Worm (Caenorhabditis elegans) whole organism, L1 larva: ENCODE results near the gene pot-1.
A peak's percentile ranks its signal among the peaks of the same experiment; 100 is the strongest.

Source experiments
- C04F5.9 ChIP-seq: sonication (generic microtip); optimal IDR thresholded peaks from 2 replicates; lab custom pipeline; 2016; ENCODE audit warnings: missing genetic modification characterization, missing compliant biosample characterization
- F16B12.6 ChIP-seq: fragments of 150-350 bp; optimal IDR thresholded peaks from 2 replicates; lab custom pipeline; 2014; ENCODE audit warnings: missing biosample characterization, missing genetic modification characterization
- aha-1 ChIP-seq: fragments of 150-350 bp; optimal IDR thresholded peaks from 2 replicates; lab custom pipeline; 2014; ENCODE audit warnings: missing biosample characterization, missing genetic modification characterization
- aly-2 ChIP-seq: fragments of 150-350 bp; optimal IDR thresholded peaks from 2 replicates; lab custom pipeline; 2014; ENCODE audit warnings: missing biosample characterization, missing genetic modification characterization
- ceh-82 ChIP-seq, 3 experiments: fragments of 150-350 bp in 1 of 3; sonication (generic microtip) in 2 of 3; optimal IDR thresholded peaks; 2 replicates each; lab custom pipeline; 2014 to 2017; ENCODE audit warnings: missing biosample characterization in 3 of 3, missing genetic modification characterization in 3 of 3
- dpl-1 ChIP-seq, 3 experiments: fragments of 150-350 bp in 2 of 3; sonication (generic microtip) in 1 of 3; optimal IDR thresholded peaks; 2 replicates each; lab custom pipeline; 2014 to 2017; ENCODE audit warnings: missing biosample characterization in 3 of 3, missing genetic modification characterization in 3 of 3, missing genetic modification reagents in 3 of 3
- efl-1 ChIP-seq, 4 experiments: fragments of 150-350 bp; optimal IDR thresholded peaks in 3 of 4; peaks in 1 of 4; 1 replicate in 1 of 4; 2 replicates in 3 of 4; lab custom pipeline; 2014; ENCODE audit warnings: missing biosample characterization in 2 of 4, missing genetic modification characterization in 2 of 4, missing genetic modification reagents in 2 of 4
- efl-3 ChIP-seq: fragments of 200-800 bp; sonication (Bioruptor generic); optimal IDR thresholded peaks from 2 replicates; lab custom pipeline; 2018; ENCODE audit warnings: mild to moderate bottlenecking, missing genetic modification characterization, missing compliant biosample characterization
- egl-13 ChIP-seq: sonication (generic microtip); optimal IDR thresholded peaks from 2 replicates; lab custom pipeline; 2016; ENCODE audit warnings: missing genotype, missing genetic modification reagents, missing genetic modification characterization, missing compliant biosample characterization
- egl-27 ChIP-seq, 2 experiments: fragments of 150-350 bp in 1 of 2; sonication (generic microtip); optimal IDR thresholded peaks; 3 replicates each; lab custom pipeline; 2017 to 2018; ENCODE audit warnings: missing biosample characterization in 2 of 2, missing genetic modification characterization in 2 of 2, missing genetic modification reagents in 2 of 2
- fkh-4 ChIP-seq: sonication (generic microtip); optimal IDR thresholded peaks from 2 replicates; lab custom pipeline; 2016; ENCODE audit warnings: missing compliant biosample characterization, missing genetic modification characterization, borderline replicate concordance
- fkh-8 ChIP-seq: sonication (generic microtip); optimal IDR thresholded peaks from 2 replicates; lab custom pipeline; 2016; ENCODE audit warnings: mild to moderate bottlenecking, missing genetic modification characterization, missing compliant biosample characterization
- fos-1 ChIP-seq: fragments of 150-350 bp; optimal IDR thresholded peaks from 2 replicates; lab custom pipeline; 2014; ENCODE audit warnings: missing biosample characterization, missing genetic modification characterization
- grh-1 ChIP-seq: fragments of 200-800 bp; sonication (Bioruptor generic); IDR thresholded peaks from 2 replicates; pipeline ENCODE4 v1.3.6; 2022; ENCODE audit warnings: missing genetic modification reagents, missing genetic modification characterization, missing compliant biosample characterization
- irx-1 ChIP-seq: sonication (generic microtip); optimal IDR thresholded peaks from 2 replicates; lab custom pipeline; 2016; ENCODE audit warnings: missing genetic modification characterization, missing compliant biosample characterization
- lin-13 ChIP-seq: fragments of 150-350 bp; optimal IDR thresholded peaks from 2 replicates; lab custom pipeline; 2014; ENCODE audit warnings: missing biosample characterization, missing genetic modification reagents, missing genetic modification characterization
- lin-35 ChIP-seq, 2 experiments: fragments of 150-350 bp; optimal IDR thresholded peaks; 2 replicates each; lab custom pipeline; 2014; ENCODE audit warnings: missing biosample characterization in 2 of 2, missing genetic modification characterization in 2 of 2, missing genetic modification reagents in 2 of 2
- lin-39 ChIP-seq: fragments of 150-350 bp; optimal IDR thresholded peaks from 2 replicates; lab custom pipeline; 2014; ENCODE audit warnings: missing biosample characterization, missing genetic modification reagents, missing genetic modification characterization
- lsy-2 ChIP-seq, 2 experiments: fragments of 150-350 bp; optimal IDR thresholded peaks; 2 replicates each; lab custom pipeline; 2014; ENCODE audit warnings: missing biosample characterization in 2 of 2, missing genetic modification characterization in 2 of 2
- mab-9 ChIP-seq: fragments of 200-800 bp; sonication (Bioruptor generic); IDR thresholded peaks from 2 replicates; pipeline ENCODE4 v1.3.6; 2022; ENCODE audit warnings: missing genetic modification reagents, missing genetic modification characterization, missing compliant biosample characterization
- mdl-1 ChIP-seq, 2 experiments: fragments of 150-350 bp; optimal IDR thresholded peaks; 2 replicates each; lab custom pipeline; 2014 to 2017; ENCODE audit warnings: missing biosample characterization in 2 of 2, missing genetic modification characterization in 2 of 2, inconsistent platforms in 1 of 2
- mef-2 ChIP-seq: fragments of 150-350 bp; optimal IDR thresholded peaks from 2 replicates; lab custom pipeline; 2014; ENCODE audit warnings: missing biosample characterization, missing genetic modification characterization
- mep-1 ChIP-seq: fragments of 150-350 bp; optimal IDR thresholded peaks from 2 replicates; lab custom pipeline; 2014; ENCODE audit warnings: missing biosample characterization, missing genetic modification characterization
- nhr-11 ChIP-seq: fragments of 150-350 bp; optimal IDR thresholded peaks from 2 replicates; lab custom pipeline; 2014; ENCODE audit warnings: missing biosample characterization, missing genetic modification characterization
- nhr-20 ChIP-seq: sonication (generic microtip); optimal IDR thresholded peaks from 2 replicates; lab custom pipeline; 2016; ENCODE audit warnings: mild to moderate bottlenecking, missing genetic modification characterization, missing compliant biosample characterization
- nhr-237 ChIP-seq: fragments of 150-350 bp; optimal IDR thresholded peaks from 2 replicates; lab custom pipeline; 2014; ENCODE audit warnings: missing biosample characterization, missing genetic modification characterization
- nhr-47 ChIP-seq: sonication (generic microtip); optimal IDR thresholded peaks from 2 replicates; lab custom pipeline; 2016; ENCODE audit warnings: mild to moderate bottlenecking, missing genetic modification characterization, moderate library complexity, missing compliant biosample characterization
- nhr-77 ChIP-seq: fragments of 150-350 bp; optimal IDR thresholded peaks from 2 replicates; lab custom pipeline; 2014; ENCODE audit warnings: missing biosample characterization, missing genetic modification characterization
- nhr-84 ChIP-seq: sonication (generic microtip); optimal IDR thresholded peaks from 2 replicates; lab custom pipeline; 2017; ENCODE audit warnings: missing biosample characterization, missing genetic modification characterization
- nhr-90 ChIP-seq: sonication (generic microtip); optimal IDR thresholded peaks from 2 replicates; lab custom pipeline; 2016; ENCODE audit warnings: mild to moderate bottlenecking, missing genetic modification characterization, missing compliant biosample characterization; ENCODE audit not compliant: poor library complexity
- pax-3 ChIP-seq: fragments of 200-800 bp; sonication (Bioruptor generic); optimal IDR thresholded peaks from 2 replicates; lab custom pipeline; 2018; ENCODE audit warnings: mild to moderate bottlenecking, missing genetic modification characterization, moderate library complexity, missing compliant biosample characterization
- pqm-1 ChIP-seq: sonication (generic microtip); optimal IDR thresholded peaks from 3 replicates; lab custom pipeline; 2017; ENCODE audit warnings: missing biosample characterization, missing genetic modification characterization
- skn-1 ChIP-seq: fragments of 150-350 bp; optimal IDR thresholded peaks from 2 replicates; lab custom pipeline; 2014; ENCODE audit warnings: missing biosample characterization, missing genetic modification characterization
- snpc-4 ChIP-seq: fragments of 150-350 bp; optimal IDR thresholded peaks from 2 replicates; lab custom pipeline; 2014; ENCODE audit warnings: missing biosample characterization, missing genetic modification characterization
- snu-23 ChIP-seq: sonication (generic microtip); optimal IDR thresholded peaks from 2 replicates; lab custom pipeline; 2016; ENCODE audit warnings: missing genetic modification characterization, missing compliant biosample characterization
- sox-4 ChIP-seq: sonication (generic microtip); optimal IDR thresholded peaks from 2 replicates; lab custom pipeline; 2016; ENCODE audit warnings: missing genetic modification characterization, missing compliant biosample characterization
- sptf-1 ChIP-seq: fragments of 150-350 bp; optimal IDR thresholded peaks from 2 replicates; lab custom pipeline; 2014; ENCODE audit warnings: missing biosample characterization, missing genetic modification characterization
- sup-37 ChIP-seq: fragments of 200-800 bp; sonication (Bioruptor generic); optimal IDR thresholded peaks from 2 replicates; lab custom pipeline; 2018; ENCODE audit warnings: mild to moderate bottlenecking, missing genetic modification characterization, missing compliant biosample characterization
- swsn-7 ChIP-seq: sonication (generic microtip); optimal IDR thresholded peaks from 2 replicates; lab custom pipeline; 2016; ENCODE audit warnings: missing genetic modification characterization, missing compliant biosample characterization
- tbx-2 ChIP-seq: sonication (generic microtip); optimal IDR thresholded peaks from 2 replicates; lab custom pipeline; 2016; ENCODE audit warnings: missing genetic modification characterization, missing compliant biosample characterization
- unc-130 ChIP-seq: fragments of 150-350 bp; optimal IDR thresholded peaks from 2 replicates; lab custom pipeline; 2017; ENCODE audit warnings: missing biosample characterization, missing genetic modification characterization, inconsistent platforms
- unc-30 ChIP-seq: sonication (generic microtip); optimal IDR thresholded peaks from 2 replicates; lab custom pipeline; 2017; ENCODE audit warnings: missing biosample characterization, missing genetic modification characterization
- unc-62 ChIP-seq: fragments of 150-350 bp; optimal IDR thresholded peaks from 2 replicates; lab custom pipeline; 2014; ENCODE audit warnings: missing biosample characterization, missing genetic modification reagents, missing genetic modification characterization
- unc-86 ChIP-seq: sonication (generic microtip); optimal IDR thresholded peaks from 2 replicates; lab custom pipeline; 2016; ENCODE audit warnings: missing genetic modification characterization, missing compliant biosample characterization
- zag-1 ChIP-seq: fragments of 150-350 bp; optimal IDR thresholded peaks from 2 replicates; lab custom pipeline; 2014; ENCODE audit warnings: missing biosample characterization, missing genetic modification characterization
- zip-4 ChIP-seq: fragments of 200-800 bp; sonication (Bioruptor generic); optimal IDR thresholded peaks from 2 replicates; lab custom pipeline; 2018; ENCODE audit warnings: mild to moderate bottlenecking, missing genetic modification characterization, moderate library complexity, missing compliant biosample characterization
- ztf-4 ChIP-seq: fragments of 150-350 bp; optimal IDR thresholded peaks from 2 replicates; lab custom pipeline; 2014; ENCODE audit warnings: missing biosample characterization, missing genetic modification characterization

The pot-1 gene

ce11 chrIII:7161055-7161454, 27.6 kb upstream of the pot-1 start, which contains the start of gene rnp-7:
Gene rnp-7 (minus strand): TSS chrIII:7161155.
- TF ChIP-seq efl-1 (optimal IDR thresholded peaks at IDR 0.05; lab: Kevin White, UChicago), result no peak
- TF ChIP-seq efl-1 (GFP tag; optimal IDR thresholded peaks at IDR 0.05 in 1 of 2; lab: Kevin White, UChicago), result peak in 1 of 2 experiments; percentile 59
- TF ChIP-seq pqm-1 (tag; lab: Kevin White, UChicago), result no peak

DNA sequence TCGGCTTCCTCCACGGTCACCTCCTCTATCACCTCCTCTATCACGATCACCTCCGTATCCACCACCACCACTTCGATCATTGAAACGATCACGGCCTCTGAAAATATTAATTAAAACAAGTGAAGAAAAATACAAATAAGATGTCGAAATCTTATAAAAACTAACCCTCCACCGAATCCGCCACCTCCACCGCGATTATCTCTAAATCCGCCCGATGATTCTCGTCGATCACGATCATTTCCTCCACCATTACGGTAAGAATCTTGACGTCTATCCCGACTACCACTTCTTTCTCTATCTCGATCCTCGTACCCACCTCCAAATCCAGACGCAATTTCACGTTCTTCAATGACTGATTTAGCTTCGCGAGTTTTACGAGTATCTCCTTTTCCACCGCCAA, 25.8 kb upstream of the pot-1 start:
- no peak for TF ChIP-seq snpc-4
- no peak for TF ChIP-seq sox-4 (tag; lab: Kevin White, UChicago)
- no peak for TF ChIP-seq nhr-90 (tag; lab: Kevin White, UChicago)
- TF ChIP-seq mab-9 (GFP tag; lab: Robert Waterston, UW), result no peak
- TF ChIP-seq nhr-47 (tag; lab: Kevin White, UChicago), result no peak

- TF ChIP-seq efl-1 (optimal IDR thresholded peaks at IDR 0.05; lab: Kevin White, UChicago), result no peak
- no peak for TF ChIP-seq efl-1 (GFP tag; optimal IDR thresholded peaks at IDR 0.05 in 1 of 2; lab: Kevin White, UChicago)
- TF ChIP-seq lsy-2 (tag; optimal IDR thresholded peaks at IDR 0.05; lab: Kevin White, UChicago), result no peak
- no peak for TF ChIP-seq dpl-1 (GFP tag; optimal IDR thresholded peaks at IDR 0.05; lab: Kevin White, UChicago)
- no peak for TF ChIP-seq swsn-7
- no peak for TF ChIP-seq C04F5.9 (tag; lab: Kevin White, UChicago)
- TF ChIP-seq fos-1 (tag; lab: Kevin White, UChicago), result no peak
- no peak for TF ChIP-seq snu-23 (GFP tag; lab: Kevin White, UChicago)
- TF ChIP-seq nhr-20, result no peak
- no peak for TF ChIP-seq grh-1 (GFP tag; lab: Robert Waterston, UW)
- no peak for TF ChIP-seq mep-1
- TF ChIP-seq lin-35 (GFP tag; optimal IDR thresholded peaks at IDR 0.05; lab: Kevin White, UChicago), result no peak
- TF ChIP-seq zip-4 (GFP tag; lab: Kevin White, UChicago), result no peak
- TF ChIP-seq lin-39 (tag; lab: Kevin White, UChicago), result no peak
- TF ChIP-seq egl-27 (tag; optimal IDR thresholded peaks at IDR 0.05; lab: Kevin White, UChicago), result no peak
- no peak for TF ChIP-seq efl-3 (GFP tag; lab: Kevin White, UChicago)
- no peak for TF ChIP-seq nhr-237 (tag; lab: Kevin White, UChicago)
- TF ChIP-seq nhr-84, result no peak
- no peak for TF ChIP-seq lin-13 (GFP tag; lab: Kevin White, UChicago)
- TF ChIP-seq, all 84 proteins: peak for 0
Measured at ce11 chrIII:7158709-7159108, 25.2 kb upstream of the pot-1 start, which contains the start of gene nuo-4. Gene nuo-4 (minus strand): TSS chrIII:7158809.

- TF ChIP-seq nhr-77 (tag; lab: Kevin White, UChicago), result peak; percentile 86
- no peak for TF ChIP-seq F16B12.6 (tag; lab: Kevin White, UChicago)
- peak; percentile 79 to 92 (median 89) for TF ChIP-seq ceh-82 (tag; optimal IDR thresholded peaks at IDR 0.05; lab: Kevin White, UChicago)
- peak; percentile 82 for TF ChIP-seq pax-3 (tag; lab: Kevin White, UChicago)
- TF ChIP-seq sup-37 (GFP tag; lab: Kevin White, UChicago), result peak; percentile 41
- peak; percentile 92 for TF ChIP-seq nhr-11 (tag; lab: Kevin White, UChicago)
- peak; percentile 94 for TF ChIP-seq mep-1
- TF ChIP-seq aly-2 (tag; lab: Kevin White, UChicago), result peak; percentile 69
- peak; percentile 98 for TF ChIP-seq fkh-8 (tag; lab: Kevin White, UChicago)
- peak; percentile 97 for TF ChIP-seq unc-86 (tag; lab: Kevin White, UChicago)
- TF ChIP-seq nhr-84, result no peak
- TF ChIP-seq irx-1 (tag; lab: Kevin White, UChicago), result peak; percentile 86
- peak; percentile 79 for TF ChIP-seq zag-1 (tag; lab: Kevin White, UChicago)
- TF ChIP-seq swsn-7, result peak; percentile 94
- peak; percentile 57 for TF ChIP-seq unc-130 (tag; lab: Kevin White, UChicago)
- peak; percentile 34 for TF ChIP-seq aha-1 (tag; lab: Kevin White, UChicago)
- peak; percentile 100 for TF ChIP-seq egl-27 (tag; optimal IDR thresholded peaks at IDR 0.05; lab: Kevin White, UChicago)
- no peak for TF ChIP-seq mef-2 (tag; lab: Kevin White, UChicago)
- TF ChIP-seq tbx-2 (tag; lab: Kevin White, UChicago), result peak; percentile 96
- peak; percentile 68 for TF ChIP-seq snpc-4
- peak; percentile 97 for TF ChIP-seq snu-23 (GFP tag; lab: Kevin White, UChicago)
- TF ChIP-seq fkh-4, result peak; percentile 13
- peak; percentile 91 to 99 for TF ChIP-seq mdl-1 (tag; optimal IDR thresholded peaks at IDR 0.05; lab: Kevin White, UChicago)
- TF ChIP-seq ztf-4, result peak; percentile 94
- peak; percentile 82 for TF ChIP-seq egl-13 (tag; lab: Kevin White, UChicago)
- TF ChIP-seq unc-62 (GFP tag; lab: Kevin White, UChicago), result no peak
- peak; percentile 70 for TF ChIP-seq skn-1 (tag; lab: Kevin White, UChicago)
- no peak for TF ChIP-seq unc-30
- no peak for TF ChIP-seq sptf-1 (tag; lab: Kevin White, UChicago)
Measured at ce11 chrIII:7155631-7156030, 22.2 kb upstream of the pot-1 start.
